Worm (Caenorhabditis elegans) whole organism, L1 larva: ENCODE data around the gene col-142.

Experiments used
- nhr-28 ChIP-seq: fragments of 150-350 bp; optimal IDR thresholded peaks from 2 replicates; lab custom pipeline; 2014; ENCODE audit warnings: missing biosample characterization, missing genetic modification characterization
- sup-37 ChIP-seq: fragments of 200-800 bp; sonication (Bioruptor generic); optimal IDR thresholded peaks from 2 replicates; lab custom pipeline; 2018; ENCODE audit warnings: mild to moderate bottlenecking, missing genetic modification characterization, missing compliant biosample characterization

ce11 chrV:6810091-6810490 is 20.9 kb upstream of the col-142 start:
- TF ChIP-seq nhr-28 (tag; lab: Kevin White, UChicago) (no peak), sup-37 (GFP tag; lab: Kevin White, UChicago) (no peak)
